Worm (Caenorhabditis elegans): ENCODE measurements around the gene nspg-8.

- TF ChIP-seq ces-1 (GFP tag; optimal IDR thresholded peaks at IDR 0.05), result no peak
- no peak for TF ChIP-seq nhr-237 (tag; optimal IDR thresholded peaks at IDR 0.05)
- no peak for TF ChIP-seq ztf-11 (tag; optimal IDR thresholded peaks at IDR 0.05)
- TF ChIP-seq unc-39 (tag; optimal IDR thresholded peaks at IDR 0.05), result no peak
- no peak for TF ChIP-seq lsy-2 (tag; optimal IDR thresholded peaks at IDR 0.05)
- TF ChIP-seq nhr-12 (tag; optimal IDR thresholded peaks at IDR 0.05), result no peak
- no peak for TF ChIP-seq unc-62 (GFP tag; optimal IDR thresholded peaks at IDR 0.05)
- no peak for TF ChIP-seq pha-4 (tag; optimal IDR thresholded peaks at IDR 0.05)
- no peak for TF ChIP-seq nhr-28 (tag; optimal IDR thresholded peaks at IDR 0.05)
- no peak for TF ChIP-seq sem-2 (GFP tag; optimal IDR thresholded peaks at IDR 0.05)
- no peak for TF ChIP-seq hlh-1 (tag; optimal IDR thresholded peaks at IDR 0.05)
- no peak for TF ChIP-seq nhr-76 (tag; optimal IDR thresholded peaks at IDR 0.05)
These were observed at the start of gene nspg-8 for ce11 chrIII:1181756-1182155.
